Worm (Caenorhabditis elegans) whole organism, L4/young adult: ENCODE measurements around the gene irg-1.

Experiments
- W03F9.2 ChIP-seq: fragments of 150-350 bp; optimal IDR thresholded peaks from 2 replicates; lab custom pipeline; 2014; ENCODE audit warnings: missing biosample characterization, missing genetic modification characterization
- dao-5 ChIP-seq: sonication (generic microtip); optimal IDR thresholded peaks from 2 replicates; lab custom pipeline; 2016; ENCODE audit warnings: missing genotype, missing genetic modification characterization, moderate library complexity, missing compliant biosample characterization
- him-1 ChIP-seq: sonication (generic microtip); optimal IDR thresholded peaks from 2 replicates; lab custom pipeline; 2016; ENCODE audit warnings: missing genotype, missing genetic modification reagents, missing genetic modification characterization, missing compliant biosample characterization

DNA sequence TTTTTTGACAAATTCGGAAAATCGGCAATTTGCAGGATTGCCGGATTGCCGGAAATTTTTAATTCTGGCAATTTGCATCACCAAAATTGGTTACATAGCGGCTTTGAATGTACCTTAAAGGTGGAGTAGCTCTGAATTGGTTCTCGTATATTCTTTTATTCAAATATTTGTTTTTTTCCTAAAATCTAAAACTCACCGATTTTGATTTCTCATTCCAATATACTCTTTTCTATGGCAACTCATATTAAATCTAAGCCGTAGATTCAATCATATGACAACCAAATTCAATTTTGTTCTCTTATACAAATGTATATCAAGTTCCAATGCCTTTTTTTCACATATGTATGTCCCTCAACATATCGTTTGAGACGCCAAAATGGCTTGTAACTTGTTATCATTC is 26.2 kb downstream of the irg-1 start, which contains the start of gene sri-21:
- TF ChIP-seq W03F9.2 (tag; lab: Kevin White, UChicago) (no peak), him-1 (tag; lab: Kevin White, UChicago) (no peak), dao-5 (no peak)
